Worm (Caenorhabditis elegans) whole organism, young adult: ENCODE results near the gene C29F9.2.

ENCODE experiments used
- B0035.1 ChIP-seq: sonication (generic microtip); optimal IDR thresholded peaks from 2 replicates; lab custom pipeline; 2016; ENCODE audit warnings: missing genetic modification characterization, mild to moderate bottlenecking, missing compliant biosample characterization, missing genotype, missing genetic modification reagents
- F57A8.1 ChIP-seq: fragments of 200-800 bp; sonication (Bioruptor generic); optimal IDR thresholded peaks from 2 replicates; lab custom pipeline; 2018; ENCODE audit warnings: mild to moderate bottlenecking, missing genetic modification characterization, moderate library complexity, missing compliant biosample characterization
- ceh-40 ChIP-seq: fragments of 200-800 bp; sonication (Bioruptor generic); IDR thresholded peaks from 2 replicates; pipeline ENCODE4 v1.3.6; 2022; ENCODE audit warnings: missing genetic modification characterization, missing compliant biosample characterization
- egl-18 ChIP-seq: fragments of 200-800 bp; sonication (Bioruptor generic); IDR thresholded peaks from 2 replicates; pipeline ENCODE4 v1.3.6; 2022; ENCODE audit warnings: missing genetic modification reagents, missing genetic modification characterization, missing compliant biosample characterization
- gei-17 ChIP-seq: fragments of 200-800 bp; sonication (Bioruptor generic); optimal IDR thresholded peaks from 2 replicates; lab custom pipeline; 2018; ENCODE audit warnings: mild to moderate bottlenecking, missing genetic modification characterization, missing compliant biosample characterization
- him-1 ChIP-seq: sonication (generic microtip); optimal IDR thresholded peaks from 2 replicates; lab custom pipeline; 2016; ENCODE audit warnings: missing genotype, missing genetic modification reagents, missing genetic modification characterization, missing compliant biosample characterization
- lin-35 ChIP-seq, 3 experiments: fragments of 150-350 bp in 2 of 3; sonication (generic microtip) in 1 of 3; optimal IDR thresholded peaks; 2 replicates each; lab custom pipeline; 2014 to 2018; ENCODE audit warnings: missing biosample characterization in 3 of 3, missing genetic modification characterization in 3 of 3, missing genetic modification reagents in 3 of 3
- mel-28 ChIP-seq: sonication (generic microtip); optimal IDR thresholded peaks from 2 replicates; lab custom pipeline; 2016; ENCODE audit warnings: borderline replicate concordance, mild to moderate bottlenecking, missing genetic modification characterization, missing compliant biosample characterization
- mxl-1 ChIP-seq: sonication (generic microtip); optimal IDR thresholded peaks from 2 replicates; lab custom pipeline; 2016; ENCODE audit warnings: missing genetic modification characterization, missing compliant biosample characterization
- snpc-4 ChIP-seq, 5 experiments: fragments of 150-350 bp in 1 of 5; sonication (generic microtip) in 4 of 5; optimal IDR thresholded peaks; 2 replicates each; lab custom pipeline; 2014 to 2018; ENCODE audit warnings: missing genetic modification characterization in 5 of 5, missing biosample characterization in 3 of 5, antibody characterized with exemption in 2 of 5, mild to moderate bottlenecking in 2 of 5, missing compliant biosample characterization in 2 of 5, missing genotype in 2 of 5, moderate library complexity in 2 of 5, missing genetic modification reagents in 1 of 5
- tbx-9 ChIP-seq: sonication (generic microtip); optimal IDR thresholded peaks from 2 replicates; lab custom pipeline; 2016; ENCODE audit warnings: borderline replicate concordance, missing genetic modification characterization, inconsistent platforms, missing compliant biosample characterization
- xnd-1 ChIP-seq: sonication (generic microtip); optimal IDR thresholded peaks from 2 replicates; lab custom pipeline; 2016; ENCODE audit warnings: missing genotype, missing genetic modification reagents, missing genetic modification characterization, missing compliant biosample characterization

- TF ChIP-seq B0035.1 (no peak), egl-18 (no peak), tbx-9 (tag; lab: Kevin White, UChicago) (no peak), ceh-40 (GFP tag; lab: Robert Waterston, UW) (no peak), lin-35 (GFP tag; optimal IDR thresholded peaks at IDR 0.05; lab: Kevin White, UChicago) (no peak), mel-28 (tag; lab: Kevin White, UChicago) (no peak), gei-17 (GFP tag; lab: Kevin White, UChicago) (no peak), mxl-1 (tag; lab: Kevin White, UChicago) (no peak), xnd-1 (tag; lab: Kevin White, UChicago) (no peak), him-1 (no peak), F57A8.1 (GFP tag; lab: Kevin White, UChicago) (no peak), snpc-4 (GFP tag; optimal IDR thresholded peaks at IDR 0.05; lab: Kevin White, UChicago) (no peak), snpc-4 (tag; optimal IDR thresholded peaks at IDR 0.05; lab: Kevin White, UChicago) (no peak)
Observed at ce11 chrIII:140904-141303, 10.2 kb downstream of the C29F9.2 start, which contains the start of gene fbxb-81.
